Fruit fly (Drosophila melanogaster) whole organism, embryonic: ENCODE measurements around the gene CG10064.

ENCODE experiments used
- Atf-2 ChIP-seq: fragments of 200-800 bp; sonication (Bioruptor generic); optimal IDR thresholded peaks from 2 replicates; lab custom pipeline; 2016; ENCODE audit warnings: missing biosample characterization, missing genetic modification characterization
- BtbVII ChIP-seq: fragments of 200-800 bp; sonication (Bioruptor generic); optimal IDR thresholded peaks from 3 replicates; lab custom pipeline; 2017; ENCODE audit warnings: missing biosample characterization, mild to moderate bottlenecking, missing genetic modification characterization
- CG10267 ChIP-seq: fragments of 200-800 bp; sonication (Bioruptor generic); optimal IDR thresholded peaks from 2 replicates; lab custom pipeline; 2018; ENCODE audit warnings: missing biosample characterization, mild to moderate bottlenecking, missing genetic modification characterization, moderate library complexity
- CG12104 ChIP-seq: fragments of 200-800 bp; sonication (Bioruptor generic); optimal IDR thresholded peaks from 3 replicates; lab custom pipeline; 2016; ENCODE audit warnings: missing biosample characterization, missing genetic modification characterization
- CG13424 ChIP-seq: fragments of 200-800 bp; sonication (Bioruptor generic); optimal IDR thresholded peaks from 2 replicates; lab custom pipeline; 2019; ENCODE audit warnings: missing biosample characterization, mild to moderate bottlenecking, missing genetic modification characterization, moderate library complexity
- CG15479 ChIP-seq: fragments of 200-800 bp; sonication (Bioruptor generic); optimal IDR thresholded peaks from 3 replicates; lab custom pipeline; 2019; ENCODE audit warnings: missing biosample characterization, mild to moderate bottlenecking, missing genetic modification characterization, moderate library complexity
- CG15696 ChIP-seq: fragments of 200-800 bp; sonication (Bioruptor generic); optimal IDR thresholded peaks from 2 replicates; lab custom pipeline; 2019; ENCODE audit warnings: missing biosample characterization, mild to moderate bottlenecking, missing genetic modification characterization, moderate library complexity
- CG17186 ChIP-seq: fragments of 200-800 bp; sonication (Bioruptor generic); optimal IDR thresholded peaks from 3 replicates; lab custom pipeline; 2017; ENCODE audit warnings: missing biosample characterization, missing genetic modification reagents, missing genetic modification characterization
- CG18476 ChIP-seq: fragments of 200-800 bp; sonication (Bioruptor generic); optimal IDR thresholded peaks from 2 replicates; lab custom pipeline; 2016; ENCODE audit warnings: missing biosample characterization, mild to moderate bottlenecking, missing genetic modification characterization
- CG2129 ChIP-seq: fragments of 200-800 bp; sonication (Bioruptor generic); IDR thresholded peaks from 2 replicates; pipeline ENCODE4 v1.3.6; 2022; ENCODE audit warnings: missing biosample characterization, missing genetic modification characterization; ENCODE audit not compliant: partially characterized antibody
- CG2199 ChIP-seq: fragments of 200-800 bp; sonication (Bioruptor generic); IDR thresholded peaks from 3 replicates; pipeline ENCODE4 v1.3.6; 2022; ENCODE audit warnings: missing biosample characterization, missing genetic modification characterization
- CG4424 ChIP-seq: fragments of 200-800 bp; sonication (Bioruptor generic); optimal IDR thresholded peaks from 3 replicates; lab custom pipeline; 2016; ENCODE audit warnings: missing biosample characterization, missing genetic modification characterization
- CG6689 ChIP-seq: fragments of 200-800 bp; sonication (Bioruptor generic); IDR thresholded peaks from 2 replicates; pipeline ENCODE4 v1.3.6; 2022; ENCODE audit warnings: missing biosample characterization, missing genetic modification characterization
- CG6813 ChIP-seq: fragments of 200-800 bp; sonication (Bioruptor generic); optimal IDR thresholded peaks from 2 replicates; lab custom pipeline; 2017; ENCODE audit warnings: missing biosample characterization, missing genetic modification characterization, mild to moderate bottlenecking, moderate library complexity, missing genetic modification reagents
- CG7928 ChIP-seq: fragments of 200-800 bp; sonication (Bioruptor generic); optimal IDR thresholded peaks from 2 replicates; lab custom pipeline; 2017; ENCODE audit warnings: missing biosample characterization, mild to moderate bottlenecking, missing genetic modification characterization
- CG8478 ChIP-seq: fragments of >200 bp; optimal IDR thresholded peaks from 2 replicates; lab custom pipeline; 2018
- CG9727 ChIP-seq: fragments of 200-800 bp; sonication (Bioruptor generic); optimal IDR thresholded peaks from 3 replicates; lab custom pipeline; 2017; ENCODE audit warnings: missing biosample characterization, mild to moderate bottlenecking, missing genetic modification characterization
- CG9817 ChIP-seq: fragments of 200-800 bp; sonication (Bioruptor generic); optimal IDR thresholded peaks from 2 replicates; lab custom pipeline; 2018; ENCODE audit warnings: missing biosample characterization, mild to moderate bottlenecking, missing genetic modification characterization, moderate library complexity
- Camta ChIP-seq: fragments of 200-800 bp; sonication (Bioruptor generic); optimal IDR thresholded peaks from 2 replicates; lab custom pipeline; 2016; ENCODE audit warnings: missing biosample characterization, missing genetic modification characterization
- Dp ChIP-seq: fragments of 200-800 bp; sonication (Bioruptor generic); optimal IDR thresholded peaks from 2 replicates; lab custom pipeline; 2018; ENCODE audit warnings: missing biosample characterization, mild to moderate bottlenecking, missing genetic modification characterization, moderate library complexity
- E2f1 ChIP-seq: fragments of 200-800 bp; sonication (Bioruptor generic); IDR thresholded peaks from 2 replicates; pipeline ENCODE4 v1.3.6; 2022; ENCODE audit warnings: missing biosample characterization, missing genetic modification characterization
- Fer2 ChIP-seq: fragments of 200-800 bp; sonication (Bioruptor generic); optimal IDR thresholded peaks from 2 replicates; lab custom pipeline; 2018; ENCODE audit warnings: missing biosample characterization, mild to moderate bottlenecking, missing genetic modification characterization, moderate library complexity
- Hey ChIP-seq: fragments of 200-800 bp; sonication (Bioruptor generic); optimal IDR thresholded peaks from 3 replicates; lab custom pipeline; 2018; ENCODE audit warnings: missing biosample characterization, mild to moderate bottlenecking, missing genetic modification characterization
- Hr78 ChIP-seq, 2 experiments: fragments of 200-800 bp in 1 of 2; fragments of >200 bp in 1 of 2; sonication (Bioruptor generic) in 1 of 2; optimal IDR thresholded peaks; 2 replicates each; lab custom pipeline; 2017 to 2019; ENCODE audit warnings: missing biosample characterization in 2 of 2, missing genetic modification characterization in 2 of 2, mild to moderate bottlenecking in 1 of 2, moderate library complexity in 1 of 2
- Kr ChIP-seq: fragments of 200-800 bp; sonication (Bioruptor generic); optimal IDR thresholded peaks from 2 replicates; lab custom pipeline; 2017; ENCODE audit warnings: missing biosample characterization, mild to moderate bottlenecking, missing genetic modification characterization
- Lim3 ChIP-seq: fragments of 200-800 bp; sonication (Bioruptor generic); IDR thresholded peaks from 2 replicates; pipeline ENCODE4 v1.3.6; 2022; ENCODE audit warnings: missing biosample characterization, missing genetic modification characterization
- Nf-YC ChIP-seq: fragments of 200-800 bp; optimal IDR thresholded peaks from 3 replicates; lab custom pipeline; 2019; ENCODE audit warnings: missing biosample characterization, mild to moderate bottlenecking, missing genetic modification characterization, moderate library complexity
- Scr ChIP-seq: fragments of 200-800 bp; sonication (Bioruptor generic); IDR thresholded peaks from 2 replicates; pipeline ENCODE4 v1.3.6; 2022; ENCODE audit warnings: missing biosample characterization, missing genetic modification characterization; ENCODE audit not compliant: partially characterized antibody
- Side ChIP-seq: fragments of 200-800 bp; sonication (Bioruptor generic); optimal IDR thresholded peaks from 2 replicates; lab custom pipeline; 2016; ENCODE audit warnings: missing biosample characterization, missing genetic modification characterization
- Sin3A ChIP-seq: fragments of >200 bp; optimal IDR thresholded peaks from 2 replicates; lab custom pipeline; 2018
- Xbp1 ChIP-seq: fragments of 200-800 bp; sonication (Bioruptor generic); optimal IDR thresholded peaks from 3 replicates; lab custom pipeline; 2016; ENCODE audit warnings: missing biosample characterization, mild to moderate bottlenecking, missing genetic modification characterization
- crp ChIP-seq, 2 experiments: fragments of 200-800 bp; sonication (Bioruptor generic); optimal IDR thresholded peaks; 2 replicates in 1 of 2; 3 replicates in 1 of 2; lab custom pipeline; 2017; ENCODE audit warnings: missing biosample characterization in 2 of 2, missing genetic modification characterization in 2 of 2, mild to moderate bottlenecking in 1 of 2, moderate library complexity in 1 of 2
- disco-r ChIP-seq: fragments of 200-800 bp; sonication (Bioruptor generic); optimal IDR thresholded peaks from 2 replicates; lab custom pipeline; 2016; ENCODE audit warnings: missing biosample characterization, missing genetic modification characterization
- dmrt99B ChIP-seq: fragments of 200-800 bp; sonication (Bioruptor generic); optimal IDR thresholded peaks from 2 replicates; lab custom pipeline; 2018; ENCODE audit warnings: missing biosample characterization, mild to moderate bottlenecking, missing genetic modification characterization, moderate library complexity
- en ChIP-seq: fragments of 200-800 bp; sonication (Bioruptor generic); optimal IDR thresholded peaks from 2 replicates; lab custom pipeline; 2016; ENCODE audit warnings: missing biosample characterization, missing genetic modification characterization
- esg ChIP-seq: fragments of 200-800 bp; sonication (Bioruptor generic); conservative IDR thresholded peaks from 2 replicates; pipeline ENCODE4 v1.3.6; 2022; ENCODE audit warnings: missing biosample characterization, missing genetic modification characterization
- fd64A ChIP-seq: fragments of 200-800 bp; sonication (Bioruptor generic); optimal IDR thresholded peaks from 3 replicates; lab custom pipeline; 2018; ENCODE audit warnings: missing biosample characterization, mild to moderate bottlenecking, missing genetic modification characterization
- ftz-f1 ChIP-seq: fragments of 200-800 bp; sonication (Bioruptor generic); optimal IDR thresholded peaks from 2 replicates; lab custom pipeline; 2016; ENCODE audit warnings: missing biosample characterization, missing genetic modification characterization
- hb ChIP-seq: fragments of 200-800 bp; sonication (Bioruptor generic); IDR thresholded peaks from 3 replicates; pipeline ENCODE4 v1.3.6; 2022; ENCODE audit warnings: missing biosample characterization, missing genetic modification characterization; ENCODE audit not compliant: partially characterized antibody
- inv ChIP-seq: fragments of 200-800 bp; sonication (Bioruptor generic); IDR thresholded peaks from 2 replicates; pipeline ENCODE4 v1.3.6; 2022; ENCODE audit warnings: missing biosample characterization, missing genetic modification characterization; ENCODE audit not compliant: partially characterized antibody
- kni ChIP-seq: fragments of 200-800 bp; sonication (Bioruptor generic); optimal IDR thresholded peaks from 3 replicates; lab custom pipeline; 2017; ENCODE audit warnings: mild to moderate bottlenecking, missing biosample characterization, missing genetic modification reagents, missing genetic modification characterization
- knrl ChIP-seq: fragments of 200-800 bp; sonication (Bioruptor generic); IDR thresholded peaks from 3 replicates; pipeline ENCODE4 v1.3.6; 2022; ENCODE audit warnings: missing biosample characterization, missing genetic modification characterization; ENCODE audit not compliant: partially characterized antibody
- maf-S ChIP-seq: fragments of 200-800 bp; sonication (Bioruptor generic); optimal IDR thresholded peaks from 2 replicates; lab custom pipeline; 2016; ENCODE audit warnings: missing biosample characterization, missing genetic modification characterization
- pros ChIP-seq: fragments of 200-800 bp; sonication (Bioruptor generic); optimal IDR thresholded peaks from 3 replicates; lab custom pipeline; 2019; ENCODE audit warnings: missing biosample characterization, mild to moderate bottlenecking, missing genetic modification characterization, moderate library complexity
- rib ChIP-seq: fragments of 200-800 bp; sonication (Bioruptor generic); IDR thresholded peaks from 2 replicates; pipeline ENCODE4 v1.3.6; 2022; ENCODE audit warnings: missing biosample characterization, missing genetic modification characterization
- so ChIP-seq: fragments of 200-800 bp; sonication (Bioruptor generic); IDR thresholded peaks from 3 replicates; pipeline ENCODE4 v1.3.6; 2022; ENCODE audit warnings: missing biosample characterization, missing genetic modification characterization
- ssp ChIP-seq: fragments of 200-800 bp; sonication (Bioruptor generic); IDR thresholded peaks from 2 replicates; pipeline ENCODE4 v1.3.6; 2022; ENCODE audit warnings: missing biosample characterization, missing genetic modification characterization
- wek ChIP-seq: fragments of 200-800 bp; sonication (Bioruptor generic); optimal IDR thresholded peaks from 3 replicates; lab custom pipeline; 2018; ENCODE audit warnings: missing biosample characterization, mild to moderate bottlenecking, missing genetic modification characterization, moderate library complexity
- zen2 ChIP-seq: fragments of 200-800 bp; sonication (Bioruptor generic); IDR thresholded peaks from 3 replicates; pipeline ENCODE4 v1.3.6; 2022; ENCODE audit warnings: missing biosample characterization, missing genetic modification characterization; ENCODE audit not compliant: partially characterized antibody

The CG10064 gene

DNA sequence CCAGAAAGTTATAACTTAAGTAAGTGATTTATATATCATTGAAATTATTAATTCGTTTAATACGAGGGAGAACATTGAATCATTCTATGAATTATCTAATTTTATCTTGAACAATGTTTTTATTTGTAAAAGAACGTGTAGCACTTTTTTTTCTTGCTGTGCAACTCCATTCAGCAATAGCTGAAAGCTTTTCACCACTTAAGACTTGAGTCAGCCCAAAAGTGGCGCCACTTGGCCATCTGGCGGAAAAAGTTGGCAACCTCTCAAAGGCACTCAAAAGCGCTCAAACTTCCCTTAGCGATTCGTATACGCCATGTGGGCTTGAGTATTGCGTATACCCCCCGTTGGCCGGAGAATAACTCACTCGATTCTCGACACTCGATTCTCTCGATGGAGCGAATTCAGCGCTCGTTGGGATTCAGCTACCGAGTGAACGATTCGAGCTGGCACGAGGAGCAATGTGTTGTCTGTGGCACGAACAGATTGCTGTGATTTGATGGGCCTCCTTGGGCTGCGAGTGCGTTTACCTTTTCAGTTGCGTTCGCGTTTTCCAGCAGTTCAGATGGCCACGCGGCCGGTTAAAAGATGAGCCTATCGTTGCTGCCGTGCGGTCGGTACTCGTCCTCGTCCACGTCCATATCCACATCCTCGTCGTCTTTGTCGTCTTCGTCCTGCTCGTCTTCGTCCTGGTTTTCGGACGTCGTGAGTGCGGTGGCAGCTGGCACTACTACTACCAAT is 46.0 kb upstream of the CG10064 start (continued):
- no peak for TF ChIP-seq Camta (GFP tag; lab: Kevin White, UChicago)
- TF ChIP-seq Lim3 (GFP tag; lab: Robert Waterston, UW) = no peak
- peak; percentile 50 for TF ChIP-seq Xbp1
- no peak for TF ChIP-seq pros (GFP tag; lab: Kevin White, UChicago)
- TF ChIP-seq Fer2 = no peak
- TF ChIP-seq CG18476 (GFP tag; lab: Kevin White, UChicago) = no peak
- TF ChIP-seq disco-r (GFP tag; lab: Kevin White, UChicago) = no peak
- no peak for TF ChIP-seq Nf-YC (tag; lab: Kevin White, UChicago)
- no peak for TF ChIP-seq hb (GFP tag; lab: Robert Waterston, UW)
- 0 out of 2 replicates have a peak, but pooled peaks have one; percentile 11 for TF ChIP-seq ssp (GFP tag; lab: Robert Waterston, UW)
- peak; percentile 56; the same call in 1 of the 2 replicates for TF ChIP-seq E2f1
- TF ChIP-seq wek (GFP tag; lab: Kevin White, UChicago) = no peak
- no peak for TF ChIP-seq crp (GFP tag; optimal IDR thresholded peaks at IDR 0.05; lab: Kevin White, UChicago)
- no peak for TF ChIP-seq CG15696
- TF ChIP-seq CG2129 (GFP tag; lab: Robert Waterston, UW) = no peak
- TF ChIP-seq so (GFP tag; lab: Robert Waterston, UW) = no peak
- no peak for TF ChIP-seq Scr (GFP tag; lab: Robert Waterston, UW)
- TF ChIP-seq Hr78 (GFP tag; optimal IDR thresholded peaks at IDR 0.05; lab: Kevin White, UChicago) = no peak
- no peak for TF ChIP-seq Kr (GFP tag; lab: Kevin White, UChicago)
- no peak for TF ChIP-seq CG15479 (GFP tag; lab: Kevin White, UChicago)
- TF ChIP-seq Dp (GFP tag; lab: Kevin White, UChicago) = no peak
- TF ChIP-seq CG8478 = no peak
- TF ChIP-seq Sin3A (lab: Kevin White, UChicago) = no peak
- TF ChIP-seq CG10267 = no peak
- peak; percentile 22 for TF ChIP-seq CG13424 (tag; lab: Kevin White, UChicago)
- TF ChIP-seq inv (GFP tag; lab: Robert Waterston, UW) = peak; percentile 18; the same call in 1 of the 2 replicates
- TF ChIP-seq CG6689 (GFP tag; lab: Robert Waterston, UW) = no peak
- peak; percentile 52; the same call in 2 of the 3 replicates for TF ChIP-seq zen2
- TF ChIP-seq CG4424 (GFP tag; lab: Kevin White, UChicago) = no peak
- TF ChIP-seq CG6813 (GFP tag; lab: Kevin White, UChicago) = no peak
- TF ChIP-seq CG9727 (GFP tag; lab: Kevin White, UChicago) = peak; percentile 33
- no peak for TF ChIP-seq ftz-f1
- TF ChIP-seq dmrt99B (tag; lab: Kevin White, UChicago) = peak; percentile 25
- TF ChIP-seq knrl (GFP tag; lab: Robert Waterston, UW) = no peak
- TF ChIP-seq Hey (tag; lab: Kevin White, UChicago) = no peak
- no peak for TF ChIP-seq Side (GFP tag; lab: Kevin White, UChicago)
- no peak for TF ChIP-seq CG17186 (GFP tag; lab: Kevin White, UChicago)
- no peak for TF ChIP-seq rib (GFP tag; lab: Robert Waterston, UW)
- TF ChIP-seq CG2199 (GFP tag; lab: Robert Waterston, UW) = no peak
- TF ChIP-seq BtbVII (GFP tag; lab: Kevin White, UChicago) = no peak
- TF ChIP-seq maf-S (GFP tag; lab: Kevin White, UChicago) = no peak
- TF ChIP-seq esg (GFP tag; lab: Robert Waterston, UW) = peak; percentile 50
- no peak for TF ChIP-seq CG12104 (GFP tag; lab: Kevin White, UChicago)
- TF ChIP-seq kni (GFP tag; lab: Kevin White, UChicago) = no peak
- no peak for TF ChIP-seq en
- no peak for TF ChIP-seq fd64A (GFP tag; lab: Kevin White, UChicago)
- TF ChIP-seq Atf-2 (GFP tag; lab: Kevin White, UChicago) = no peak
- TF ChIP-seq CG7928 (GFP tag; lab: Kevin White, UChicago) = no peak
- no peak for TF ChIP-seq CG9817 (tag; lab: Kevin White, UChicago)
